Worm (Caenorhabditis elegans) whole organism, L2 larva: ENCODE measurements around the gene mau-8.

Source experiments
- ama-1 ChIP-seq: fragments of 150-350 bp; optimal IDR thresholded peaks from 2 replicates; lab custom pipeline; 2018; ENCODE audit warnings: inconsistent platforms
- blmp-1 ChIP-seq: sonication (generic microtip); optimal IDR thresholded peaks from 2 replicates; lab custom pipeline; 2017; ENCODE audit warnings: missing genetic modification characterization, mild to moderate bottlenecking, missing compliant biosample characterization, antibody characterized with exemption, moderate library complexity; ENCODE audit not compliant: insufficient read depth
- ceh-16 ChIP-seq: fragments of 150-350 bp; optimal IDR thresholded peaks from 2 replicates; lab custom pipeline; 2014; ENCODE audit warnings: missing biosample characterization, missing genetic modification characterization
- lin-39 ChIP-seq: fragments of 150-350 bp; optimal IDR thresholded peaks from 2 replicates; lab custom pipeline; 2014; ENCODE audit warnings: missing biosample characterization, missing genetic modification reagents, missing genetic modification characterization
- nhr-23 ChIP-seq: fragments of 150-350 bp; optimal IDR thresholded peaks from 2 replicates; lab custom pipeline; 2014; ENCODE audit warnings: missing biosample characterization, missing genetic modification reagents, missing genetic modification characterization
- nhr-77 ChIP-seq: fragments of 150-350 bp; optimal IDR thresholded peaks from 2 replicates; lab custom pipeline; 2014; ENCODE audit warnings: missing biosample characterization, missing genetic modification characterization
- unc-62 ChIP-seq: fragments of 150-350 bp; optimal IDR thresholded peaks from 2 replicates; lab custom pipeline; 2014; ENCODE audit warnings: missing biosample characterization, missing genetic modification reagents, missing genetic modification characterization
- zag-1 ChIP-seq: fragments of 150-350 bp; optimal IDR thresholded peaks from 2 replicates; lab custom pipeline; 2014; ENCODE audit warnings: missing biosample characterization, missing genetic modification characterization
- ztf-11 ChIP-seq: sonication (generic microtip); optimal IDR thresholded peaks from 2 replicates; lab custom pipeline; 2017; ENCODE audit warnings: missing biosample characterization, missing genetic modification characterization

DNA sequence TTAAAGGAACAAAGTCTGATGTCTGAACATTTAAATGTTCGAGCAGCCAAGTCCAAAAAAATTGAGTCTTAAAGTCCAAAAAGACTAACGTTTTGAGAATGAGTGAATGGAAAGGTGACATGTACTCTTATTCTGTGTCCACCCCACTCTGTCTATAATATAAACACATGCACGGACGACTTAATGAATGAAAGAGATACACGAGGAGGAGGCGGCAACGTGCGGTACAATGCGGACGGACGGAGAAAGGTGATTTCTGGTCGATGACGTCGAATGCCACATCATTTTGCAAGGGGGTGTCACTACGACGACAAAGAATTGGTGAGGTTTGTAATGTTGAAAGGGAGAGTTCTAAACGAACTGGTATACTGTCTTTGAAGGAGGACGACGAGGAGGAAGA, 16.9 kb downstream of the mau-8 start:
- no peak for TF ChIP-seq unc-62
- TF ChIP-seq ama-1 (lab: Kevin White, UChicago), result no peak
- TF ChIP-seq lin-39, result no peak
- TF ChIP-seq ztf-11 (tag; lab: Kevin White, UChicago), result no peak
- no peak for TF ChIP-seq nhr-23 (tag; lab: Kevin White, UChicago)
- no peak for TF ChIP-seq nhr-77 (tag; lab: Kevin White, UChicago)
- no peak for TF ChIP-seq zag-1 (tag; lab: Kevin White, UChicago)
- TF ChIP-seq ceh-16, result no peak
- peak; percentile 59 for TF ChIP-seq blmp-1 (tag; lab: Kevin White, UChicago)
